Comparison of ENCODE assay signal across 4 worm cellular contexts in the genomic region with DNA sequence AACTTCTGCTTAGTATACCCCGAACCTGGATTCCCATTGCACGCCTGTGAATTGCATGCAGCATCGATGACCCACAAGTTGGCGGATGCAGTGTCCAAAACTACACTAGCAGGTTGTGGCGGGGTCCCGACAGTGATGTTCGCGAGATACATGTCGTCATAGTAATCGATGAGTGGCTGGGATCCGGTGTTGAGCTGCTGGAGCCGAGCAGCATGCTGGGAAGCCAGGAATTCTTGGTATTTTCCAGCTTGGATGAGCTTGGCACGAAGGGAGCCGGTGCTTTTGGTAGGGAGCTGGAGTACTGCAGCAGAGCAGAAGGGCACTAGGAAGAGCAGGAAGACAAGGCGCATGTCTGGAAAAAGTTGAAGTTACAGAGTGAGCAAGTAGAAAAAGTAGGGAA.
TF ChIP-seq lines count a peak whose summit lies in the region.

A gene (minus strand): TSS at position 350 of the 400 bp plus-strand sequence.

TF ChIP-seq in whole organism, L4 larva, 104 proteins besides CTCF, POLR2A, EP300 and RAD21:
- TF ChIP-seq set-16 (GFP tag; IDR thresholded peaks at IDR 0.05; lab: Robert Waterston, UW) (peak; percentile 58), snpc-1.2 (GFP tag; IDR thresholded peaks at IDR 0.05; lab: Robert Waterston, UW) (no peak)

TF ChIP-seq in whole organism, late embryonic, 69 proteins besides CTCF, POLR2A, EP300 and RAD21:
- TF ChIP-seq elt-4 (tag; optimal IDR thresholded peaks at IDR 0.05; lab: Kevin White, UChicago) (peak; percentile 18), ref-2 (tag; optimal IDR thresholded peaks at IDR 0.05; lab: Kevin White, UChicago) (no peak), fax-1 (tag; optimal IDR thresholded peaks at IDR 0.05; lab: Kevin White, UChicago) (no peak), hlh-13 (GFP tag; optimal IDR thresholded peaks at IDR 0.05; lab: Kevin White, UChicago) (no peak), elt-2 (tag; optimal IDR thresholded peaks at IDR 0.05; lab: Kevin White, UChicago) (no peak)
TF ChIP-seq in whole organism, late embryonic: peak in this region for 1.

TF ChIP-seq in whole organism, midembryonic, 9 proteins besides CTCF, POLR2A, EP300 and RAD21:
- no peak for TF ChIP-seq med-1 (GFP tag; optimal IDR thresholded peaks at IDR 0.05; lab: Kevin White, UChicago; ENCODE audit: insufficient read depth)
- TF ChIP-seq cog-1 (tag; optimal IDR thresholded peaks at IDR 0.05; lab: Kevin White, UChicago): no peak
- TF ChIP-seq klf-2 (GFP tag; conservative IDR thresholded peaks at IDR 0.05; lab: Robert Waterston, UW): no peak
- no peak for TF ChIP-seq ref-1 (GFP tag; conservative IDR thresholded peaks at IDR 0.05; lab: Robert Waterston, UW)
- no peak for TF ChIP-seq T22C8.4 (GFP tag; IDR thresholded peaks at IDR 0.05; lab: Robert Waterston, UW)
- TF ChIP-seq tab-1 (GFP tag; IDR thresholded peaks at IDR 0.05; lab: Robert Waterston, UW): 0 out of 2 replicates have a peak, but pooled peaks have one; percentile 20

TF ChIP-seq in whole organism, young adult, 124 proteins besides CTCF, POLR2A, EP300 and RAD21:
- TF ChIP-seq ceh-91 (GFP tag; IDR thresholded peaks at IDR 0.05; lab: Robert Waterston, UW): no peak
- TF ChIP-seq zfh-2 (GFP tag; conservative IDR thresholded peaks at IDR 0.05; lab: Robert Waterston, UW): peak; percentile 68
- TF ChIP-seq ZK185.1 (tag; optimal IDR thresholded peaks at IDR 0.05; lab: Kevin White, UChicago; ENCODE audit: poor library complexity, severe bottlenecking): no peak
- peak; percentile 41; the same call in 1 of the 2 replicates for TF ChIP-seq egrh-3 (GFP tag; IDR thresholded peaks at IDR 0.05; lab: Robert Waterston, UW)
- no peak for TF ChIP-seq efl-1 (GFP tag; optimal IDR thresholded peaks at IDR 0.05; lab: Kevin White, UChicago)
- no peak for TF ChIP-seq ztf-18 (tag; optimal IDR thresholded peaks at IDR 0.05; lab: Kevin White, UChicago)
- no peak for TF ChIP-seq hsf-1 (GFP tag; IDR thresholded peaks at IDR 0.05; lab: Robert Waterston, UW)
TF ChIP-seq in whole organism, young adult: peak in this region for 2.
